Worm (Caenorhabditis elegans): ENCODE data around the gene srx-88.
A peak's percentile ranks its signal among the peaks of the same experiment; 100 is the strongest.

srx-88 gene

DNA sequence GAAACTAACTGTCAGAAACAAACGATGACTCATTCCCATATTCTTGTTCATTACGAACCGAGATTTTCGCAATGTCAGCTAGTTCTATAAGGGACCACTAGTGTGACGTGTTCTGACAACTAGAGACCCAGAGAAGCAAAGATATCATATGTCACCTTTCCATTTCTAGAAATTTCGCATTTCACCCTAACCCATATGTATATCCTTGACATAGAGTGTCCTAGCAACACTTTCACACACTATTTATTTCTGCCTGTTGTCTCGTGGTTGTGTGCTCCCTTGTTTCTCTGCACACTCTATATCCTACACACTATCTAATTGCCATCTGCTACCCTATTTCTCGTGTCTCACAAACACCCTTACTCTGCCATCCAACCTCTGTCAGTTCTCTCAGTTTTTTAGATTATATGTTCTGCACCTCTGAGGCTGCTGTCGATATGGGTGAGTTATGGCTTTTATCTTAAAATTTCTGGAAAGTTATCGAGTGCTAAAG, 34.4 kb upstream of the srx-88 start, which contains the start of the genes F38B7.17 and F38B7.3 (continued):
- TF ChIP-seq skn-1 (tag; optimal IDR thresholded peaks at IDR 0.05) (peak; percentile 50), ceh-8 (GFP tag; optimal IDR thresholded peaks at IDR 0.05) (peak; percentile 56), elt-3 (tag; optimal IDR thresholded peaks at IDR 0.05) (no peak), C34B4.2 (tag; optimal IDR thresholded peaks at IDR 0.05) (no peak), nhr-237 (tag; optimal IDR thresholded peaks at IDR 0.05) (no peak), mdl-1 (tag; optimal IDR thresholded peaks at IDR 0.05) (peak; percentile 5 to 88), efl-3 (GFP tag; optimal IDR thresholded peaks at IDR 0.05) (no peak), mef-2 (tag; optimal IDR thresholded peaks at IDR 0.05) (no peak), nhr-76 (tag; optimal IDR thresholded peaks at IDR 0.05) (no peak), rnt-1 (tag; optimal IDR thresholded peaks at IDR 0.05) (peak; percentile 47), hlh-4 (tag; optimal IDR thresholded peaks at IDR 0.05) (no peak), sup-37 (GFP tag; optimal IDR thresholded peaks at IDR 0.05) (no peak), F16B12.6 (tag; optimal IDR thresholded peaks at IDR 0.05) (no peak), ceh-82 (tag; optimal IDR thresholded peaks at IDR 0.05) (peak in 1 of 3 experiments; percentile 9), ets-5 (GFP tag; IDR thresholded peaks at IDR 0.05) (0 out of 2 replicates have a peak, but pooled peaks have one; percentile 64), nhr-71 (tag; optimal IDR thresholded peaks at IDR 0.05) (peak; percentile 84), lir-3 (tag; optimal IDR thresholded peaks at IDR 0.05; ENCODE audit: poor library complexity) (peak; percentile 43), snu-23 (GFP tag; optimal IDR thresholded peaks at IDR 0.05) (peak; percentile 79), hlh-17 (GFP tag; optimal IDR thresholded peaks at IDR 0.05; ENCODE audit: borderline replicate concordance) (no peak), unc-62 (GFP tag; optimal IDR thresholded peaks at IDR 0.05) (no peak), nhr-12 (tag; optimal IDR thresholded peaks at IDR 0.05) (no peak), aly-2 (tag; optimal IDR thresholded peaks at IDR 0.05) (no peak), dsc-1 (tag; optimal IDR thresholded peaks at IDR 0.05) (peak; percentile 41), unc-130 (tag; optimal IDR thresholded peaks at IDR 0.05) (no peak), pax-3 (tag; optimal IDR thresholded peaks at IDR 0.05) (peak; percentile 54), jun-1 (tag; optimal IDR thresholded peaks at IDR 0.05) (no peak), vab-15 (tag; optimal IDR thresholded peaks at IDR 0.05) (no peak), lin-13 (GFP tag; optimal IDR thresholded peaks at IDR 0.05) (peak; percentile 8), nhr-90 (tag; optimal IDR thresholded peaks at IDR 0.05; ENCODE audit: poor library complexity) (no peak), isw-1 (GFP tag; IDR thresholded peaks at IDR 0.05) (peak; percentile 25; the same call in 1 of the 2 replicates), ztf-11 (tag; optimal IDR thresholded peaks at IDR 0.05) (peak in 1 of 2 experiments; percentile 2), lin-39 (tag; optimal IDR thresholded peaks at IDR 0.05) (no peak), tbx-2 (tag; optimal IDR thresholded peaks at IDR 0.05) (no peak), fos-1 (tag; optimal IDR thresholded peaks at IDR 0.05) (peak; percentile 46), unc-86 (tag; optimal IDR thresholded peaks at IDR 0.05) (peak; percentile 42), egl-27 (tag; optimal IDR thresholded peaks at IDR 0.05) (no peak), sptf-1 (tag; optimal IDR thresholded peaks at IDR 0.05) (no peak), unc-30 (tag; optimal IDR thresholded peaks at IDR 0.05) (no peak), zag-1 (tag; optimal IDR thresholded peaks at IDR 0.05) (no peak), nhr-20 (tag; optimal IDR thresholded peaks at IDR 0.05) (peak; percentile 83), snpc-4 (tag; optimal IDR thresholded peaks at IDR 0.05) (peak; percentile 18), mep-1 (tag; optimal IDR thresholded peaks at IDR 0.05) (peak; percentile 80), zip-4 (GFP tag; optimal IDR thresholded peaks at IDR 0.05) (no peak), fkh-4 (tag; optimal IDR thresholded peaks at IDR 0.05; ENCODE audit: borderline replicate concordance) (no peak), fkh-8 (tag; optimal IDR thresholded peaks at IDR 0.05) (peak; percentile 95), lin-15B (tag; optimal IDR thresholded peaks at IDR 0.05) (no peak), C16A3.4 (tag; optimal IDR thresholded peaks at IDR 0.05) (no peak), ztf-4 (tag; optimal IDR thresholded peaks at IDR 0.05) (peak; percentile 30), lsy-2 (tag; optimal IDR thresholded peaks at IDR 0.05) (peak; percentile 53 to 68), hpl-2 (GFP tag; optimal IDR thresholded peaks at IDR 0.05) (no peak), pag-3 (tag; optimal IDR thresholded peaks at IDR 0.05; ENCODE audit: borderline replicate concordance, insufficient read depth) (no peak), nhr-47 (tag; optimal IDR thresholded peaks at IDR 0.05) (peak; percentile 79)

Data from whole organism, L1 larva.